Fruit fly (Drosophila melanogaster) whole organism, pupa: ENCODE measurements around the gene rk.

Source experiments
- CG10348 ChIP-seq: fragments of 200-800 bp; sonication (Bioruptor generic); IDR thresholded peaks from 2 replicates; pipeline ENCODE4 v1.3.6; 2022; ENCODE audit warnings: missing biosample characterization, missing genetic modification characterization
- CG12605 ChIP-seq: fragments of 200-800 bp; sonication (Bioruptor generic); IDR thresholded peaks from 2 replicates; pipeline ENCODE4 v1.3.6; 2022; ENCODE audit warnings: missing biosample characterization, missing genetic modification characterization
- CG13204 ChIP-seq: fragments of 200-800 bp; sonication (Bioruptor generic); optimal IDR thresholded peaks from 2 replicates; lab custom pipeline; 2018; ENCODE audit warnings: missing biosample characterization, mild to moderate bottlenecking, missing genetic modification characterization, moderate library complexity
- CG34367 ChIP-seq: fragments of 200-800 bp; sonication (Bioruptor generic); optimal IDR thresholded peaks from 2 replicates; lab custom pipeline; 2018; ENCODE audit warnings: missing biosample characterization, mild to moderate bottlenecking, missing genetic modification characterization
- CG8159 ChIP-seq: fragments of 200-800 bp; sonication (Bioruptor generic); optimal IDR thresholded peaks from 3 replicates; lab custom pipeline; 2018; ENCODE audit warnings: missing biosample characterization, mild to moderate bottlenecking, missing genetic modification characterization, moderate library complexity
- Snoo ChIP-seq: fragments of 200-800 bp; sonication (Bioruptor generic); optimal IDR thresholded peaks from 3 replicates; lab custom pipeline; 2017; ENCODE audit warnings: missing biosample characterization, mild to moderate bottlenecking, missing genetic modification characterization, inconsistent platforms

DNA sequence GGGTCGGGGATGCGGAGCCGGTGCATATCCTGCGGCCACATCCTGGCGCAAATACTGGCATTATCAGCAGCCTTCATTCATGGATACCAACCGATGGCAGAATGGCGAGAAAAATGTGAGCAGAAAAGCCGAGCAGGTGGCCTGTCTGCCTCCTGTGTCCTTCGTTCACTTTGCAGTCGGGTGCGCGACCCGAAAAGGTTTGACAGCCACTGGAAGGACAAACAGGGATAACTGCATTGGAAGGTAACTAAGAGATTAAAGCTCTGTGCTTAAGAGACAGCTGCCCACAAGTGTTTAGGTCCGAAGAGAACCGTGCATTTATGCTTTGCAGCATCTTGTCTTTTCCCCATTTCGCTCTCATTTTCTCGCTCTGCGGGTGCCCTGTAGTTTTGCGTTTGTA is 37.7 kb upstream of the rk start:
- no peak for TF ChIP-seq CG12605 (GFP tag; lab: Robert Waterston, UW)
- no peak for TF ChIP-seq CG8159
- no peak for TF ChIP-seq CG34367 (tag; lab: Kevin White, UChicago)
- no peak for TF ChIP-seq CG13204
- no peak for TF ChIP-seq Snoo
- TF ChIP-seq CG10348 (GFP tag; lab: Robert Waterston, UW): no peak
